Worm (Caenorhabditis elegans) whole organism, L2 larva: ENCODE results near the gene srz-18.

Experiments used
- Y55F3AM.14 ChIP-seq: fragments of 200-800 bp; sonication (Bioruptor generic); optimal IDR thresholded peaks from 2 replicates; lab custom pipeline; 2018; ENCODE audit warnings: mild to moderate bottlenecking, missing genetic modification characterization, missing compliant biosample characterization
- ceh-82 ChIP-seq: fragments of 150-350 bp; optimal IDR thresholded peaks from 2 replicates; lab custom pipeline; 2014; ENCODE audit warnings: missing biosample characterization, missing genetic modification characterization
- lin-13 ChIP-seq: fragments of 150-350 bp; optimal IDR thresholded peaks from 2 replicates; lab custom pipeline; 2014; ENCODE audit warnings: missing biosample characterization, missing genetic modification reagents, missing genetic modification characterization
- lin-39 ChIP-seq: fragments of 150-350 bp; optimal IDR thresholded peaks from 2 replicates; lab custom pipeline; 2014; ENCODE audit warnings: missing biosample characterization, missing genetic modification reagents, missing genetic modification characterization
- mdl-1 ChIP-seq, 2 experiments: fragments of 150-350 bp in 1 of 2; sonication (generic microtip) in 1 of 2; optimal IDR thresholded peaks; 2 replicates each; lab custom pipeline; 2017; ENCODE audit warnings: missing biosample characterization in 2 of 2, missing genetic modification characterization in 2 of 2
- nhr-10 ChIP-seq: sonication (generic microtip); optimal IDR thresholded peaks from 2 replicates; lab custom pipeline; 2017; ENCODE audit warnings: missing biosample characterization, missing genetic modification characterization
- nhr-237 ChIP-seq: fragments of 150-350 bp; optimal IDR thresholded peaks from 2 replicates; lab custom pipeline; 2014; ENCODE audit warnings: missing biosample characterization, missing genetic modification characterization
- unc-55 ChIP-seq: fragments of 150-350 bp; sonication (generic microtip); optimal IDR thresholded peaks from 3 replicates; lab custom pipeline; 2014; ENCODE audit warnings: missing biosample characterization, missing genetic modification reagents, missing genetic modification characterization

DNA sequence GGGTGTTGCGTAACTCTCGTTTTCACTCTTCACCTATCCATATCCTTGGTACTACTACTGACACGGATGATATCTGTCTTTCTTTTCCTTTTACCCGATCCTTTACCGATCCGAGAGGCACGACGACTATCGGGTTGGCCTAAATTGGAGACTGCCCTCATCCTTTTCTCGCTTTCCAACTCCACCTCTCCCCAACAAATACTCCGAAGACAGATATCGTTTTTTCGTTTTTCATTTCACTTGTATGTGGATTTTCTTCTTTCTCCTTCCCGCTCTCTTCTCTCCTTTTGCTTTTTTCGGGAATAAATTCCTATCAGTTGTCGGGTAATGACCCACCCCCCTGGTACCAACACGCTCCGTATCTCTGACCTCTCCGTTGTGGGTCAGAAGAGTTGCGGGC lies 38.4 kb downstream of the srz-18 start:
- TF ChIP-seq nhr-237 (tag; lab: Kevin White, UChicago) (no peak), unc-55 (GFP tag; lab: Kevin White, UChicago) (no peak), nhr-10 (tag; lab: Kevin White, UChicago) (no peak), lin-13 (GFP tag; lab: Kevin White, UChicago) (no peak), lin-39 (tag; lab: Kevin White, UChicago) (no peak), mdl-1 (tag; optimal IDR thresholded peaks at IDR 0.05; lab: Kevin White, UChicago) (no peak), ceh-82 (tag; lab: Kevin White, UChicago) (no peak), Y55F3AM.14 (GFP tag; lab: Kevin White, UChicago) (no peak)
